Fruit fly (Drosophila melanogaster): ENCODE results near the gene RpL9.

RpL9 gene

dm6 chr2L:11044678-11045466, 40.9 kb upstream of the RpL9 start (continued):
- TF ChIP-seq CG6254 (GFP tag; optimal IDR thresholded peaks at IDR 0.05) (peak; percentile 49), vvl (GFP tag; IDR thresholded peaks at IDR 0.05) (no peak), dmrt11E (tag; optimal IDR thresholded peaks at IDR 0.05) (peak; percentile 28), CG9609 (GFP tag; optimal IDR thresholded peaks at IDR 0.05) (no peak), CG2678 (tag; optimal IDR thresholded peaks at IDR 0.05) (peak; percentile 68), Lhr (GFP tag; optimal IDR thresholded peaks at IDR 0.05) (peak; percentile 8), CG13424 (tag; optimal IDR thresholded peaks at IDR 0.05) (peak; percentile 30), Hr39 (optimal IDR thresholded peaks at IDR 0.05) (no peak), CG33213 (GFP tag; optimal IDR thresholded peaks at IDR 0.05) (no peak), ham (GFP tag; IDR thresholded peaks at IDR 0.05) (no peak), Mrtf (GFP tag; IDR thresholded peaks at IDR 0.05) (no peak), zfh2 (GFP tag; optimal IDR thresholded peaks at IDR 0.05) (peak; percentile 6), CG13894 (tag; optimal IDR thresholded peaks at IDR 0.05) (no peak), luna (GFP tag; optimal IDR thresholded peaks at IDR 0.05) (no peak), bsh (GFP tag; optimal IDR thresholded peaks at IDR 0.05) (peak; percentile 42 to 49), CG12769 (tag; optimal IDR thresholded peaks at IDR 0.05) (no peak), slou (GFP tag; optimal IDR thresholded peaks at IDR 0.05) (no peak), Bgb (GFP tag; IDR thresholded peaks at IDR 0.05; ENCODE audit: partially characterized antibody) (0 out of 2 replicates have a peak, but pooled peaks have one; percentile 22), Pdp1 (GFP tag; optimal IDR thresholded peaks at IDR 0.05) (peak in 1 of 2 experiments; percentile 28), Nf-YC (tag; optimal IDR thresholded peaks at IDR 0.05) (no peak), chm (GFP tag; IDR thresholded peaks at IDR 0.05) (peak; percentile 74), CG3726 (GFP tag; IDR thresholded peaks at IDR 0.05) (no peak), caup (GFP tag; optimal IDR thresholded peaks at IDR 0.05; ENCODE audit: severe bottlenecking) (peak; percentile 52), CG8388 (GFP tag; optimal IDR thresholded peaks at IDR 0.05) (no peak), CG43689 (GFP tag; IDR thresholded peaks at IDR 0.05) (no peak), mld (GFP tag; IDR thresholded peaks at IDR 0.05; ENCODE audit: partially characterized antibody) (no peak), zfh1 (GFP tag; IDR thresholded peaks at IDR 0.05) (no peak; the same call in 2 of the 3 replicates), CG11398 (GFP tag; optimal IDR thresholded peaks at IDR 0.05) (no peak), NC2β (GFP tag; optimal IDR thresholded peaks at IDR 0.05) (no peak), HLH3B (GFP tag; IDR thresholded peaks at IDR 0.05) (no peak; the same call in 1 of the 2 replicates), CG5953 (GFP tag; IDR thresholded peaks at IDR 0.05) (no peak), Gug (GFP tag; IDR thresholded peaks at IDR 0.05) (no peak; the same call in 3 of the 4 replicates), CG7786 (GFP tag; optimal IDR thresholded peaks at IDR 0.05) (no peak), dysf (GFP tag; IDR thresholded peaks at IDR 0.05) (0 out of 3 replicates have a peak, but pooled peaks have one; percentile 40), Blimp-1 (GFP tag; optimal IDR thresholded peaks at IDR 0.05) (peak; percentile 13), dm (GFP tag; optimal IDR thresholded peaks at IDR 0.05) (no peak), unc-4 (GFP tag; IDR thresholded peaks at IDR 0.05; ENCODE audit: partially characterized antibody) (no peak), Abd-B (GFP tag; optimal IDR thresholded peaks at IDR 0.05) (no peak), sug (tag; optimal IDR thresholded peaks at IDR 0.05) (peak; percentile 63), NK7.1 (GFP tag; optimal IDR thresholded peaks at IDR 0.05) (no peak), Six4 (GFP tag; optimal IDR thresholded peaks at IDR 0.05) (no peak), CG15479 (GFP tag; optimal IDR thresholded peaks at IDR 0.05) (no peak), H15 (GFP tag; IDR thresholded peaks at IDR 0.05) (no peak; the same call in 2 of the 3 replicates), phol (tag; optimal IDR thresholded peaks at IDR 0.05) (no peak), CG17829 (tag; optimal IDR thresholded peaks at IDR 0.05) (no peak), CG14050 (GFP tag; IDR thresholded peaks at IDR 0.05) (no peak; the same call in 2 of the 3 replicates), vnd (GFP tag; IDR thresholded peaks at IDR 0.05; ENCODE audit: partially characterized antibody) (no peak), ewg (GFP tag; optimal IDR thresholded peaks at IDR 0.05) (no peak), E2f2 (GFP tag; IDR thresholded peaks at IDR 0.05) (peak; percentile 18; the same call in 1 of the 2 replicates)

All from whole organism, embryonic.